Worm (Caenorhabditis elegans) whole organism, L1 larva: ENCODE results near the gene B0564.2.

ENCODE experiments used
- C04F5.9 ChIP-seq: sonication (generic microtip); optimal IDR thresholded peaks from 2 replicates; lab custom pipeline; 2016; ENCODE audit warnings: missing genetic modification characterization, missing compliant biosample characterization
- C16A3.4 ChIP-seq: fragments of 150-350 bp; optimal IDR thresholded peaks from 2 replicates; lab custom pipeline; 2014; ENCODE audit warnings: missing biosample characterization, missing genetic modification characterization
- C34B4.2 ChIP-seq: sonication (generic microtip); optimal IDR thresholded peaks from 2 replicates; lab custom pipeline; 2017; ENCODE audit warnings: mild to moderate bottlenecking, missing genetic modification characterization, missing compliant biosample characterization
- F16B12.6 ChIP-seq: fragments of 150-350 bp; optimal IDR thresholded peaks from 2 replicates; lab custom pipeline; 2014; ENCODE audit warnings: missing biosample characterization, missing genetic modification characterization
- Y116A8C.19 ChIP-seq: sonication (generic microtip); optimal IDR thresholded peaks from 2 replicates; lab custom pipeline; 2016; ENCODE audit warnings: missing compliant biosample characterization, missing genetic modification characterization, borderline replicate concordance
- alr-1 ChIP-seq: fragments of 200-800 bp; sonication (Bioruptor generic); optimal IDR thresholded peaks from 2 replicates; lab custom pipeline; 2018; ENCODE audit warnings: borderline replicate concordance, mild to moderate bottlenecking, missing genetic modification characterization, missing compliant biosample characterization
- aly-2 ChIP-seq: fragments of 150-350 bp; optimal IDR thresholded peaks from 2 replicates; lab custom pipeline; 2014; ENCODE audit warnings: missing biosample characterization, missing genetic modification characterization
- ama-1 ChIP-seq: fragments of 150-350 bp; optimal IDR thresholded peaks from 2 replicates; lab custom pipeline; 2014
- blmp-1 ChIP-seq: fragments of 150-350 bp; optimal IDR thresholded peaks from 2 replicates; lab custom pipeline; 2014; ENCODE audit warnings: missing biosample characterization, missing genetic modification characterization
- ceh-8 ChIP-seq: fragments of 200-800 bp; sonication (Bioruptor generic); optimal IDR thresholded peaks from 2 replicates; lab custom pipeline; 2018; ENCODE audit warnings: mild to moderate bottlenecking, missing genetic modification characterization, moderate library complexity, missing compliant biosample characterization
- ceh-88 ChIP-seq: fragments of 200-800 bp; sonication (Bioruptor generic); IDR thresholded peaks from 2 replicates; pipeline ENCODE4 v1.3.6; 2022; ENCODE audit warnings: missing genetic modification characterization, missing compliant biosample characterization
- ceh-90 ChIP-seq: sonication (generic microtip); optimal IDR thresholded peaks from 2 replicates; lab custom pipeline; 2016; ENCODE audit warnings: missing genetic modification characterization, missing compliant biosample characterization
- ces-1 ChIP-seq: fragments of 150-350 bp; optimal IDR thresholded peaks from 2 replicates; lab custom pipeline; 2014; ENCODE audit warnings: missing biosample characterization, missing genetic modification reagents, missing genetic modification characterization
- dpl-1 ChIP-seq, 3 experiments: fragments of 150-350 bp in 2 of 3; sonication (generic microtip) in 1 of 3; optimal IDR thresholded peaks; 2 replicates each; lab custom pipeline; 2014 to 2017; ENCODE audit warnings: missing biosample characterization in 3 of 3, missing genetic modification characterization in 3 of 3, missing genetic modification reagents in 3 of 3
- efl-3 ChIP-seq: fragments of 200-800 bp; sonication (Bioruptor generic); optimal IDR thresholded peaks from 2 replicates; lab custom pipeline; 2018; ENCODE audit warnings: mild to moderate bottlenecking, missing genetic modification characterization, missing compliant biosample characterization
- egl-13 ChIP-seq: sonication (generic microtip); optimal IDR thresholded peaks from 2 replicates; lab custom pipeline; 2016; ENCODE audit warnings: missing genotype, missing genetic modification reagents, missing genetic modification characterization, missing compliant biosample characterization
- egl-27 ChIP-seq, 2 experiments: fragments of 150-350 bp in 1 of 2; sonication (generic microtip); optimal IDR thresholded peaks; 3 replicates each; lab custom pipeline; 2017 to 2018; ENCODE audit warnings: missing biosample characterization in 2 of 2, missing genetic modification characterization in 2 of 2, missing genetic modification reagents in 2 of 2
- elt-2 ChIP-seq: sonication (generic microtip); optimal IDR thresholded peaks from 2 replicates; lab custom pipeline; 2016; ENCODE audit warnings: missing genetic modification characterization, mild to moderate bottlenecking, inconsistent platforms, missing compliant biosample characterization, missing genetic modification reagents
- elt-3 ChIP-seq, 6 experiments: fragments of 150-350 bp in 1 of 6; sonication (generic microtip); optimal IDR thresholded peaks; 2 replicates each; lab custom pipeline; 2017 to 2018; ENCODE audit warnings: missing biosample characterization in 6 of 6, missing genetic modification characterization in 6 of 6, inconsistent platforms in 1 of 6
- ets-5 ChIP-seq: fragments of 200-800 bp; sonication (Bioruptor generic); IDR thresholded peaks from 2 replicates; pipeline ENCODE4 v1.3.6; 2022; ENCODE audit warnings: missing genetic modification characterization, missing compliant biosample characterization
- fkh-4 ChIP-seq: sonication (generic microtip); optimal IDR thresholded peaks from 2 replicates; lab custom pipeline; 2016; ENCODE audit warnings: missing compliant biosample characterization, missing genetic modification characterization, borderline replicate concordance
- fos-1 ChIP-seq: fragments of 150-350 bp; optimal IDR thresholded peaks from 2 replicates; lab custom pipeline; 2014; ENCODE audit warnings: missing biosample characterization, missing genetic modification characterization
- hpl-2 ChIP-seq: fragments of 150-350 bp; optimal IDR thresholded peaks from 2 replicates; lab custom pipeline; 2014; ENCODE audit warnings: missing biosample characterization, missing genetic modification reagents, missing genetic modification characterization
- irx-1 ChIP-seq: sonication (generic microtip); optimal IDR thresholded peaks from 2 replicates; lab custom pipeline; 2016; ENCODE audit warnings: missing genetic modification characterization, missing compliant biosample characterization
- isw-1 ChIP-seq: fragments of 200-800 bp; sonication (Bioruptor generic); IDR thresholded peaks from 2 replicates; pipeline ENCODE4 v1.3.6; 2022; ENCODE audit warnings: missing genetic modification characterization, missing compliant biosample characterization
- jun-1 ChIP-seq: fragments of 150-350 bp; optimal IDR thresholded peaks from 2 replicates; lab custom pipeline; 2014; ENCODE audit warnings: missing biosample characterization, missing genetic modification reagents, missing genetic modification characterization
- lin-13 ChIP-seq: fragments of 150-350 bp; optimal IDR thresholded peaks from 2 replicates; lab custom pipeline; 2014; ENCODE audit warnings: missing biosample characterization, missing genetic modification reagents, missing genetic modification characterization
- lin-14 ChIP-seq: fragments of 200-800 bp; sonication (Bioruptor generic); optimal IDR thresholded peaks from 2 replicates; lab custom pipeline; 2018; ENCODE audit warnings: mild to moderate bottlenecking, missing genetic modification characterization, moderate library complexity, missing compliant biosample characterization
- lin-15B ChIP-seq: fragments of 150-350 bp; sonication (generic microtip); optimal IDR thresholded peaks from 3 replicates; lab custom pipeline; 2014; ENCODE audit warnings: missing biosample characterization, missing genetic modification characterization
- lsy-2 ChIP-seq, 2 experiments: fragments of 150-350 bp; optimal IDR thresholded peaks; 2 replicates each; lab custom pipeline; 2014; ENCODE audit warnings: missing biosample characterization in 2 of 2, missing genetic modification characterization in 2 of 2
- mep-1 ChIP-seq: fragments of 150-350 bp; optimal IDR thresholded peaks from 2 replicates; lab custom pipeline; 2014; ENCODE audit warnings: missing biosample characterization, missing genetic modification characterization
- nhr-11 ChIP-seq: fragments of 150-350 bp; optimal IDR thresholded peaks from 2 replicates; lab custom pipeline; 2014; ENCODE audit warnings: missing biosample characterization, missing genetic modification characterization
- nhr-12 ChIP-seq: sonication (generic microtip); optimal IDR thresholded peaks from 2 replicates; lab custom pipeline; 2017; ENCODE audit warnings: missing biosample characterization, missing genetic modification characterization
- nhr-19 ChIP-seq: fragments of 200-800 bp; sonication (Bioruptor generic); conservative IDR thresholded peaks from 2 replicates; pipeline ENCODE4 v1.3.6; 2022; ENCODE audit warnings: missing genetic modification characterization, missing compliant biosample characterization
- nhr-20 ChIP-seq: sonication (generic microtip); optimal IDR thresholded peaks from 2 replicates; lab custom pipeline; 2016; ENCODE audit warnings: mild to moderate bottlenecking, missing genetic modification characterization, missing compliant biosample characterization
- nhr-237 ChIP-seq: fragments of 150-350 bp; optimal IDR thresholded peaks from 2 replicates; lab custom pipeline; 2014; ENCODE audit warnings: missing biosample characterization, missing genetic modification characterization
- nhr-47 ChIP-seq: sonication (generic microtip); optimal IDR thresholded peaks from 2 replicates; lab custom pipeline; 2016; ENCODE audit warnings: mild to moderate bottlenecking, missing genetic modification characterization, moderate library complexity, missing compliant biosample characterization
- nhr-71 ChIP-seq: sonication (generic microtip); optimal IDR thresholded peaks from 2 replicates; lab custom pipeline; 2016; ENCODE audit warnings: mild to moderate bottlenecking, missing genetic modification characterization, moderate library complexity, missing compliant biosample characterization
- nhr-76 ChIP-seq: sonication (generic microtip); optimal IDR thresholded peaks from 2 replicates; lab custom pipeline; 2017; ENCODE audit warnings: missing biosample characterization, missing genetic modification characterization
- nhr-77 ChIP-seq: fragments of 150-350 bp; optimal IDR thresholded peaks from 2 replicates; lab custom pipeline; 2014; ENCODE audit warnings: missing biosample characterization, missing genetic modification characterization
- nhr-84 ChIP-seq: sonication (generic microtip); optimal IDR thresholded peaks from 2 replicates; lab custom pipeline; 2017; ENCODE audit warnings: missing biosample characterization, missing genetic modification characterization
- nhr-90 ChIP-seq: sonication (generic microtip); optimal IDR thresholded peaks from 2 replicates; lab custom pipeline; 2016; ENCODE audit warnings: mild to moderate bottlenecking, missing genetic modification characterization, missing compliant biosample characterization; ENCODE audit not compliant: poor library complexity
- pqm-1 ChIP-seq: sonication (generic microtip); optimal IDR thresholded peaks from 3 replicates; lab custom pipeline; 2017; ENCODE audit warnings: missing biosample characterization, missing genetic modification characterization
- rnt-1 ChIP-seq: sonication (generic microtip); optimal IDR thresholded peaks from 2 replicates; lab custom pipeline; 2016; ENCODE audit warnings: mild to moderate bottlenecking, missing genetic modification characterization, moderate library complexity, missing compliant biosample characterization
- snpc-4 ChIP-seq: fragments of 150-350 bp; optimal IDR thresholded peaks from 2 replicates; lab custom pipeline; 2014; ENCODE audit warnings: missing biosample characterization, missing genetic modification characterization
- sptf-1 ChIP-seq: fragments of 150-350 bp; optimal IDR thresholded peaks from 2 replicates; lab custom pipeline; 2014; ENCODE audit warnings: missing biosample characterization, missing genetic modification characterization
- sup-37 ChIP-seq: fragments of 200-800 bp; sonication (Bioruptor generic); optimal IDR thresholded peaks from 2 replicates; lab custom pipeline; 2018; ENCODE audit warnings: mild to moderate bottlenecking, missing genetic modification characterization, missing compliant biosample characterization
- swsn-7 ChIP-seq: sonication (generic microtip); optimal IDR thresholded peaks from 2 replicates; lab custom pipeline; 2016; ENCODE audit warnings: missing genetic modification characterization, missing compliant biosample characterization
- unc-86 ChIP-seq: sonication (generic microtip); optimal IDR thresholded peaks from 2 replicates; lab custom pipeline; 2016; ENCODE audit warnings: missing genetic modification characterization, missing compliant biosample characterization
- unc-98 ChIP-seq: fragments of 200-800 bp; sonication (Bioruptor generic); IDR thresholded peaks from 2 replicates; pipeline ENCODE4 v1.3.6; 2022; ENCODE audit warnings: missing genetic modification characterization, missing compliant biosample characterization
- vab-15 ChIP-seq: sonication (generic microtip); optimal IDR thresholded peaks from 2 replicates; lab custom pipeline; 2017; ENCODE audit warnings: missing genotype, mild to moderate bottlenecking, missing genetic modification characterization, missing compliant biosample characterization
- xbp-1 ChIP-seq: sonication (generic microtip); optimal IDR thresholded peaks from 2 replicates; lab custom pipeline; 2016; ENCODE audit warnings: missing genetic modification characterization, missing compliant biosample characterization
- ztf-4 ChIP-seq: fragments of 150-350 bp; optimal IDR thresholded peaks from 2 replicates; lab custom pipeline; 2014; ENCODE audit warnings: missing biosample characterization, missing genetic modification characterization

The B0564.2 gene

DNA sequence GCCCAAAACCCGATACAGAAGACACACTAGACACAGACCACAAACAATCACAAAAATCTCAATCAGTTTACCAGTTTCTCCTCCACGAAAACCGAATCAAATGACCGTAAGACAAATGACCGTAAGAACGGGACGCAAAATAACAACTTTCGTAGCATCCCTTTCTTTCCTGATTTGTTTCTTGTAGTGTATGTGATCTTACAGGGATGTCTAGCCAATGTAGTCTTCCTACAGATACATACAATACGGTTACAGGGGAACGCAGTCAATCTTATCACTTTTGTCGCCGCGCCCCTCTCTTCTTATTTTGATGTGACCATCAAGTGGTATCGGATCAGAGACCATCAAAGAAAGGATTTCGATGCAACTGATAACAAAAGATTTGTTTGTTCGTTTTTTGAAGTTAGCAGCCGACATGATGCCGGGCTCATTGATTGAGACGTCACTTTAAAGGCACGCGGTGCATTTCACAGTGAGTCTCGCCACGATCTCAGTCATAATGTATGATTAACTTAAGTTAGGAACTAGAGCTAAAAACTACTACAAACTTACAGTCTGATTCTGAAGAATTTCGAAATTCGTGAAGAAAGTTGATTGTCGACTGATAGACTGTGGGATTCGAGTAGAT lies 31.7 kb upstream of the B0564.2 start:
- TF ChIP-seq lsy-2 (tag; optimal IDR thresholded peaks at IDR 0.05; lab: Kevin White, UChicago) (no peak), C16A3.4 (tag; lab: Kevin White, UChicago) (no peak), egl-13 (no peak), lin-14 (GFP tag; lab: Kevin White, UChicago) (peak; percentile 71), C04F5.9 (no peak), hpl-2 (no peak), Y116A8C.19 (tag; lab: Kevin White, UChicago) (no peak), lin-13 (GFP tag; lab: Kevin White, UChicago) (no peak), elt-3 (tag; optimal IDR thresholded peaks at IDR 0.05; lab: Kevin White, UChicago) (peak in 4 of 6 experiments; percentile 14 to 67 (median 36)), elt-2 (no peak), egl-27 (tag; optimal IDR thresholded peaks at IDR 0.05; lab: Kevin White, UChicago) (no peak), dpl-1 (GFP tag; optimal IDR thresholded peaks at IDR 0.05; lab: Kevin White, UChicago) (peak in 1 of 3 experiments; percentile 3), nhr-11 (tag; lab: Kevin White, UChicago) (no peak), rnt-1 (tag; lab: Kevin White, UChicago) (no peak), jun-1 (tag; lab: Kevin White, UChicago) (no peak), sup-37 (no peak), fkh-4 (tag; lab: Kevin White, UChicago) (no peak), nhr-20 (tag; lab: Kevin White, UChicago) (peak; percentile 65), ztf-4 (tag; lab: Kevin White, UChicago) (peak; percentile 3), xbp-1 (tag; lab: Kevin White, UChicago) (no peak), nhr-76 (no peak), isw-1 (GFP tag; lab: Robert Waterston, UW) (no peak), nhr-90 (tag; lab: Kevin White, UChicago) (peak; percentile 38), vab-15 (tag; lab: Kevin White, UChicago) (no peak), nhr-71 (tag; lab: Kevin White, UChicago) (peak; percentile 63), ceh-90 (tag; lab: Kevin White, UChicago) (no peak), fos-1 (tag; lab: Kevin White, UChicago) (no peak), nhr-237 (no peak), ama-1 (lab: Kevin White, UChicago) (no peak), pqm-1 (tag; lab: Kevin White, UChicago) (no peak), aly-2 (tag; lab: Kevin White, UChicago) (no peak), blmp-1 (tag; lab: Kevin White, UChicago) (peak; percentile 69), C34B4.2 (tag; lab: Kevin White, UChicago) (no peak), ceh-88 (GFP tag; lab: Robert Waterston, UW) (no peak), irx-1 (tag; lab: Kevin White, UChicago) (no peak), F16B12.6 (tag; lab: Kevin White, UChicago) (no peak), nhr-84 (tag; lab: Kevin White, UChicago) (no peak), lin-15B (no peak), unc-98 (GFP tag; lab: Robert Waterston, UW) (no peak), efl-3 (GFP tag; lab: Kevin White, UChicago) (no peak), ces-1 (GFP tag; lab: Kevin White, UChicago) (no peak), ceh-8 (GFP tag; lab: Kevin White, UChicago) (no peak), nhr-19 (GFP tag; lab: Robert Waterston, UW) (peak; percentile 34; the same call in 1 of the 2 replicates), snpc-4 (no peak), sptf-1 (tag; lab: Kevin White, UChicago) (no peak), nhr-77 (tag; lab: Kevin White, UChicago) (no peak), unc-86 (tag; lab: Kevin White, UChicago) (no peak), nhr-12 (tag; lab: Kevin White, UChicago) (no peak), ets-5 (GFP tag; lab: Robert Waterston, UW) (no peak), nhr-47 (tag; lab: Kevin White, UChicago) (no peak), swsn-7 (tag; lab: Kevin White, UChicago) (no peak), mep-1 (tag; lab: Kevin White, UChicago) (no peak), alr-1 (no peak)
